Worm (Caenorhabditis elegans): ENCODE measurements around the gene cyp-13A4.
A peak's percentile ranks its signal among the peaks of the same experiment; 100 is the strongest.

ce11 chrII:9774653-9775052 is 22.9 kb downstream of the cyp-13A4 start:
- no peak for TF ChIP-seq nhr-237 (tag; optimal IDR thresholded peaks at IDR 0.05)
- TF ChIP-seq unc-39 (tag; optimal IDR thresholded peaks at IDR 0.05): no peak
- no peak for TF ChIP-seq ZK546.5 (tag; optimal IDR thresholded peaks at IDR 0.05)
- TF ChIP-seq R02D3.7 (tag; optimal IDR thresholded peaks at IDR 0.05): no peak
- no peak for TF ChIP-seq fkh-10 (GFP tag; optimal IDR thresholded peaks at IDR 0.05)
- TF ChIP-seq saeg-2 (GFP tag; IDR thresholded peaks at IDR 0.05): peak; percentile 51; the same call in 1 of the 2 replicates
- peak; percentile 86 for TF ChIP-seq lin-1 (GFP tag; IDR thresholded peaks at IDR 0.05)
- no peak for TF ChIP-seq ceh-82 (tag; optimal IDR thresholded peaks at IDR 0.05)
- no peak for TF ChIP-seq ama-1 (optimal IDR thresholded peaks at IDR 0.05)
